Fruit fly (Drosophila melanogaster) ovary, adult (tissue): ENCODE measurements around the gene CG11837.

Experiments
- CG17801 ChIP-seq: fragments of 200-800 bp; optimal IDR thresholded peaks from 2 replicates; lab custom pipeline; 2019; ENCODE audit warnings: missing biosample characterization, mild to moderate bottlenecking, missing genetic modification characterization, moderate library complexity; ENCODE audit not compliant: partially characterized antibody

Gene CG11837

DNA sequence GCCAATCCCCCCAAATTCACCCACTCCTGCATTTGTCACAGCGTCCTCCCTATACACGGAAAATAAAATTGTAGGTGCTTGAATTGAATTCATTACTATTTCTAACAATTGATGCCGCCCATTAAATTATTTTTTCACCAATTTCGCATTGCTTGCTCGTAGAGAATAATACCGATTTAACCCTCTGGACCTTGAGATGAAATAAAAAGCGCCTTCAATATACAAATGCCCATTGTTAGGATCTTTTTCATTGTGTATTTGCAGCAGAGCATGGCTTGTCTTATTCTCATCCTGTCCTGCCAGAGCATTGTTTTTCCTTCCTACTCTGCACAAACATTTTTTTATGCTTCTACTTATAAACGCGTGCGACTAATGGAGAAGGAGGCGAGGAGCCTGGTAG is 42.3 kb downstream of the CG11837 start:
- no peak for TF ChIP-seq CG17801 (GFP tag; lab: Kevin White, UChicago)

DNA sequence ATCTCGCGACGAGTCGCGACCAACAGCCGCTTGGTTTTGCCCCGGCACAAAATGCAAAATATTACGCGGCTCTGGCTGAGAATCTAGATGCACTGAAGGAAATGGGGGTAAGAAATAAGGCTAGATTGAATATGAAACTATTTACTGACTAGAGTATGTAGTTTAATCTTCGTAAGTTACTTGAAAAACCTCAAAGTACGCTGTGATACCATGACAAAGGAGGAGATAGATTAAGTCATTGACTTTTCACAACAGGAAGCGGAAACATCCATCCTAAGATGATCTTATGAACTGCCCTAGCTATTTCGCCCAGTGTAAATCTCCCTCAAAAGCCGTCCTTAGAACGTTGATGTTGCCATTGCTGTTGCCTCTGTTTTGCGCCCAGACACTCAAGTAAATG is 44.9 kb downstream of the CG11837 start:
- TF ChIP-seq CG17801 (GFP tag; lab: Kevin White, UChicago), result no peak

DNA sequence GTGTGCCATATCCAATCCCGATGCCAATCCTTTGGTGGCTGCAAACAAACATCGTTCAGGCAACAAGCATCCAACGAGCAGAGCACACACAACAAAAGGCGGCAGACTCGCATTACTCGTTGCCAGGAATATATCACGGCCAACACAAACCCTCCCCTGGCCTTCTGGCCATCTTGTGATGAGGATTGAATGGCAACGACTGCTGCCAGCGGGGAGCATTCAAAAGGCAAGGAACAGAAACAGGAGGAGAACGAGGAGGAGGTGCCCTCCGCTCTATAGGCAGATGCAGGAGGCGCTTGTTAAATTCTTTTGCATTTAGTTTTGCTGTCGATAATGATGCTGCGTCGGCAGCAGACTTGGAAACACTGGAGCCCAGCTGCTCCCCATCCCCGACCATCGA is 46.2 kb downstream of the CG11837 start:
- no peak for TF ChIP-seq CG17801 (GFP tag; lab: Kevin White, UChicago)

DNA sequence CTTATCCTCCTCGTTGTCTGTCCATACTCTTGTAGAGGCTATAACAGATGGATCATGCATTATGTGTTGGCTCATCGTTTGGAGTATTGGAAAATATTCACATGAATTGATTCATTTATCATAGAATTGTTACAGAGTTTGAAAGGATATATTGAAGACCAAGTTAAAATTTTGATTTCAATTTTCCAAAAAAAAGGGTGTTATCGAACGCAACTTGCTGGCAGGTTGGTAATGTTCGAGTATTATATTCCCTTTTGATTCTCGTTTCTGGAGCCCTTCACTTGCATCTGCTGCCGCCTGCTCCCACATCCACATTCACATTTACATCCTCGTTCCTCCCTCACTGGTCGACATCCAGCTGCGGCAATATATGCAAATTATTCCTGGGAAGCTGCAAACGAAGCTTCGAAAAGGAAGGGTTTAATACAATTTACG is 46.7 kb downstream of the CG11837 start:
- no peak for TF ChIP-seq CG17801 (GFP tag; lab: Kevin White, UChicago)

DNA sequence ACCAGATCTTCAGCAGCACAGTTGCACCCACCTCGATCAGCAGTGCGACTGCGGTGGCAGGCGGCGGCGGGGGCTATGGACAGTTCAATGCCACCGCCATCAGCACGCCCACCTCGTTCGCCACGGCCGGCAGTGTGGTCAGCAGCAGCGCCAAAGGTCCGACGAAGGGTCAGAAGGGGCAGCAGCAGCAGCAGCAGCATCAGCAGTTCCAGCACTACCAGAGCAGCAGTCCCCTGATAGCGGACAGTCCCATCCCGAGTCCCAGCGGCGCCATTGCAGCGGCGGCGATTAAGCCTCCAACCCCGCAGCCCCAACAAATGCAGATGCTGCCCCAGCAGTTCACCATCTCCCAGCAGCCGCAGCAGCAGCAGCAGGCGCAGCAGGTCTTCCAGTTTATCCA is 48.7 kb downstream of the CG11837 start:
- no peak for TF ChIP-seq CG17801 (GFP tag; lab: Kevin White, UChicago)
